Fruit fly (Drosophila melanogaster): Measurements from ENCODE around the gene CG7518.

DNA sequence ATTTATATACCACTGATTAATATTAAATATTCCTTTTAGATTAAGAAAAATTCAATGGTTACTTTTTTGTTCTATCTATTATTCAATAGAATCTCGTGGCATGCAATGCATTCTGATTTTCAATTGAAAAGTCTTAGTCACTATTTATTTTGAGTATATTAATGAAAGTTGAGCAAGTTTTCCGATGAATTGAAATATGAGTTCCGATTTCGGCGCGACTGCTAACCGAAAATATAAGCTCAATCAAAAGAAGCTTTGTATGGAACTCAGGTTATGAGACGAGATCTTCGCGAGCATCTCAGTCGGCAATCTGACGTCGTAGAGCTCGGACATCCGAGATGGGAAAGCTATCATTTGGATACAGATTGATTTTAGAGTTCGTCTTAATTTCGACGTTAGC, 40.2 kb downstream of the CG7518 start, which contains the start of gene CG11668:
- TF ChIP-seq fd85E (GFP tag; optimal IDR thresholded peaks at IDR 0.05) (no peak), CG11902 (GFP tag; optimal IDR thresholded peaks at IDR 0.05) (no peak), CG8632 (GFP tag; optimal IDR thresholded peaks at IDR 0.05) (no peak), Hr39 (GFP tag; optimal IDR thresholded peaks at IDR 0.05) (no peak), CG11294 (GFP tag; IDR thresholded peaks at IDR 0.05) (no peak), cyc (GFP tag; optimal IDR thresholded peaks at IDR 0.05) (no peak), OdsH (GFP tag; optimal IDR thresholded peaks at IDR 0.05) (no peak), Eip75B (GFP tag; optimal IDR thresholded peaks at IDR 0.05) (no peak), Sox14 (GFP tag; optimal IDR thresholded peaks at IDR 0.05) (no peak), Ets96B (tag; optimal IDR thresholded peaks at IDR 0.05) (no peak), CG10631 (GFP tag; optimal IDR thresholded peaks at IDR 0.05) (no peak), Sox15 (GFP tag; optimal IDR thresholded peaks at IDR 0.05) (no peak), CG16779 (tag; optimal IDR thresholded peaks at IDR 0.05) (no peak)
